Worm (Caenorhabditis elegans): ENCODE results near the gene sri-43.

ce11 chrII:3156749-3157148, 12.3 kb upstream of the sri-43 start, which contains the start of gene sri-33:
- TF ChIP-seq unc-62 (GFP tag; optimal IDR thresholded peaks at IDR 0.05) (no peak), R02D3.7 (tag; optimal IDR thresholded peaks at IDR 0.05) (no peak), nfya-1 (tag; optimal IDR thresholded peaks at IDR 0.05; ENCODE audit: insufficient read depth) (no peak), ztf-11 (tag; optimal IDR thresholded peaks at IDR 0.05) (no peak), ceh-28 (tag; optimal IDR thresholded peaks at IDR 0.05) (no peak), tbx-2 (tag; optimal IDR thresholded peaks at IDR 0.05) (no peak)

Data from whole organism, L3 larva.